Fruit fly (Drosophila melanogaster) whole organism, embryonic: Measurements from ENCODE around the gene cd.

Source experiments
- CG4328 ChIP-seq: fragments of 200-800 bp; sonication (Bioruptor generic); optimal IDR thresholded peaks from 3 replicates; lab custom pipeline; 2017; ENCODE audit warnings: missing biosample characterization, missing genetic modification reagents, missing genetic modification characterization
- CG9215 ChIP-seq: fragments of 200-800 bp; sonication (Bioruptor generic); IDR thresholded peaks from 2 replicates; pipeline ENCODE4 v1.3.6; 2022; ENCODE audit warnings: missing biosample characterization, missing genetic modification characterization
- CTCF ChIP-seq: fragments of 200-800 bp; sonication (Bioruptor generic); optimal IDR thresholded peaks from 2 replicates; lab custom pipeline; 2017; ENCODE audit warnings: missing biosample characterization, mild to moderate bottlenecking, missing genetic modification characterization, moderate library complexity
- Dfd ChIP-seq, 2 experiments: fragments of >200 bp; optimal IDR thresholded peaks; 2 replicates each; lab custom pipeline; 2017; ENCODE audit warnings: missing biosample characterization in 2 of 2, missing genetic modification characterization in 2 of 2
- Doc2 ChIP-seq: fragments of 200-800 bp; sonication (Bioruptor generic); IDR thresholded peaks from 2 replicates; pipeline ENCODE4 v1.3.6; 2022; ENCODE audit warnings: missing biosample characterization, missing genetic modification characterization
- HmgZ ChIP-seq: fragments of 200-800 bp; sonication (Bioruptor generic); optimal IDR thresholded peaks from 2 replicates; lab custom pipeline; 2018; ENCODE audit warnings: missing biosample characterization, mild to moderate bottlenecking, missing genetic modification characterization
- Mad ChIP-seq: fragments of 200-800 bp; sonication (Bioruptor generic); optimal IDR thresholded peaks from 2 replicates; lab custom pipeline; 2016; ENCODE audit warnings: missing biosample characterization, missing genetic modification characterization
- ci ChIP-seq: fragments of 200-800 bp; sonication (Bioruptor generic); IDR thresholded peaks from 3 replicates; pipeline ENCODE4 v1.3.6; 2022; ENCODE audit warnings: missing biosample characterization, missing genetic modification characterization
- kay ChIP-seq: fragments of 200-800 bp; sonication (Bioruptor generic); optimal IDR thresholded peaks from 2 replicates; lab custom pipeline; 2016; ENCODE audit warnings: missing biosample characterization, missing genetic modification characterization
- sug ChIP-seq: fragments of 200-800 bp; optimal IDR thresholded peaks from 2 replicates; lab custom pipeline; 2019; ENCODE audit warnings: missing biosample characterization, mild to moderate bottlenecking, missing genetic modification characterization, moderate library complexity
- tap ChIP-seq: fragments of 200-800 bp; optimal IDR thresholded peaks from 3 replicates; lab custom pipeline; 2019; ENCODE audit warnings: missing biosample characterization, mild to moderate bottlenecking, missing genetic modification characterization, moderate library complexity
- vvl ChIP-seq: fragments of 200-800 bp; sonication (Bioruptor generic); IDR thresholded peaks from 2 replicates; pipeline ENCODE4 v1.3.6; 2022; ENCODE audit warnings: missing biosample characterization, missing genetic modification characterization

DNA sequence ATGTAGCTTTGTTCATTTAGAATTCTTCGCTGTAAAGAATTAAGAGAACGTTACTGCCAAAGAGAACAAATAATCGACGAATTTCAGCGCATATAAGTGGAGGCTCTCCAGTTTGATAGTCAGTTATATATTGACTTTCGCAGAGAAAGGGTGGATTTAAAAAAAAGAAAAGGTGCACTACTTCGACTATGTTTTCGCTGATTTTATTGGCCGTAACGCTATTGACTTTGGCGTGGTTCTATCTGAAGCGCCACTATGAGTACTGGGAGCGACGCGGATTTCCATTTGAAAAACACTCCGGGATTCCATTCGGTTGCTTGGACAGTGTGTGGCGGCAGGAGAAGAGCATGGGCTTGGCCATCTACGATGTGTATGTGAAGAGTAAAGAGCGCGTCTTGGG is 3.4 kb downstream of the cd start, which contains the start of gene Cyp6d4:
- TF ChIP-seq CG9215, result no peak
- TF ChIP-seq sug, result no peak
- no peak for TF ChIP-seq tap
- TF ChIP-seq Doc2 (GFP tag; lab: Robert Waterston, UW), result no peak
- TF ChIP-seq Dfd (GFP tag; optimal IDR thresholded peaks at IDR 0.05; lab: Kevin White, UChicago), result no peak
- no peak for TF ChIP-seq Mad
- TF ChIP-seq CG4328, result no peak
- no peak for TF ChIP-seq CTCF (GFP tag; lab: Kevin White, UChicago)
- TF ChIP-seq kay (GFP tag; lab: Kevin White, UChicago), result no peak
- TF ChIP-seq HmgZ (tag; lab: Kevin White, UChicago), result no peak
- no peak for TF ChIP-seq vvl (GFP tag; lab: Robert Waterston, UW)
- no peak for TF ChIP-seq ci (GFP tag; lab: Robert Waterston, UW)
